Fruit fly (Drosophila melanogaster) S2 (cell line): ENCODE measurements around the gene CG14949.

Experiments used
- CG8478 ChIP-seq: fragments of >200 bp; optimal IDR thresholded peaks from 2 replicates; lab custom pipeline; 2018
- CTCF ChIP-seq, 2 experiments: fragments of >200 bp; optimal IDR thresholded peaks; 2 replicates each; lab custom pipeline; 2018

CG14949 gene

DNA sequence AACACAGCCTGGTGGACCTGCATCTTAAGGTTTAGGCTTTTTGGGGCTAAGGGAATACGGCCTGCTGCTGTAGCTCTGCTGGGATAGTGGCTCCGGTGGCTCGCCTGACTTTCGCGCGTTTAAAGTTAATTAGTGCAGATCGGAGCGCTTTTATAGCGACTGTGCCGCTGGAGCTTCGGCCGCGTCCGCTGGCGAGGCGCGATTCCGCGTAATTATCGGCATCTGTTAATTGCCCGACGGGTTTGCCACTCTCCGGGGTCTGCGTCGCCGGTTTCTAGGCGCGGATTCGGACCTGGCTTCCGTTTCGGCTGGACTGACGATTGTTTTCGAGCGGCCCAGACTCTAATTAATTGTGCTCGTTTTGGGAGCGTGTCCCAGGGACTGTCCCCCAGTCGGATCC lies at the start of gene CG14949:
CG14949 (minus strand) TSS at position 101 of the 400 bp plus-strand sequence.
- no peak for TF ChIP-seq CG8478
- TF ChIP-seq CTCF (optimal IDR thresholded peaks at IDR 0.05; lab: Kevin White, UChicago), result no peak

DNA sequence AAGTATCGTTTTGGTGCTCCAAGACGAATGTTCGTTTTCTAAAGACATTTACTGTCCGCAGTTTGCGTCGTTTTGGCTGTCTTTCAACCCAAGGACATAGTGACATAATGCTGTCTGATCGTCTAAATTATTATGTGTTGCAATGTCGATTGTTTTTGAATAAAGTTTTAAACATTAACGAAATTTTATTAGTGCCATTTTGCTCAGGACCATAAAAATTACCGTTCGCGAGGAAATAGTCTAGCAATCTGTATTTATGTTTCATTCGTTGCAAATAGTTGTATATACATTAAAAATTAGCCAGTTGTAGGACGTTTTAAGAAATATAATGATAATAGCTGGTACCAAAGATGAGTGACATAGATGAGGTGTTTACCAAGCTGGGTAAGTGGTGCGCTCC lies 18.1 kb upstream of the CG14949 start, which contains the start of gene CG33234:
CG33234 (plus strand) TSS at position 301 of the 400 bp plus-strand sequence.
- TF ChIP-seq CG8478 (no peak), CTCF (optimal IDR thresholded peaks at IDR 0.05; lab: Kevin White, UChicago) (no peak)

DNA sequence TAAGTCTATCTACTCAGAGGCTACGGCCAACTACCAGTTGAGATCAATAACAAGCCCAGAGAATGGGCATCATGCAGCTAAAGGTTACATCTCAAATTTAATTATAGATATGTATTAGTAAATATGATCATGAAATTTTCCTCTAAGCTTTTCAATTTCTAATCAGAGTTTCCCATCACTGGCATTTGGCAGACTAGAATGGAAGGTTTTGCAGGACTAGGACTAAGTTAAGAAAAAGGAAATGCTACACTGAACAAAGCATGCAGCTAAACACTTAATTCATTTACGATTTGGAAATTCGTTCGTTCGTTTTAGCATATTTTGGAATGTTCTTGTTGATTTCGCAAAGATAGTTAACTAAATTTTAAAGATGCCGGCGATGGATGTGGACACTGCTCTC lies 16.1 kb upstream of the CG14949 start, which contains the start of gene CG33233:
CG33233 (plus strand) TSS at position 301 of the 400 bp plus-strand sequence.
- no peak for TF ChIP-seq CTCF (optimal IDR thresholded peaks at IDR 0.05; lab: Kevin White, UChicago)
- no peak for TF ChIP-seq CG8478

DNA sequence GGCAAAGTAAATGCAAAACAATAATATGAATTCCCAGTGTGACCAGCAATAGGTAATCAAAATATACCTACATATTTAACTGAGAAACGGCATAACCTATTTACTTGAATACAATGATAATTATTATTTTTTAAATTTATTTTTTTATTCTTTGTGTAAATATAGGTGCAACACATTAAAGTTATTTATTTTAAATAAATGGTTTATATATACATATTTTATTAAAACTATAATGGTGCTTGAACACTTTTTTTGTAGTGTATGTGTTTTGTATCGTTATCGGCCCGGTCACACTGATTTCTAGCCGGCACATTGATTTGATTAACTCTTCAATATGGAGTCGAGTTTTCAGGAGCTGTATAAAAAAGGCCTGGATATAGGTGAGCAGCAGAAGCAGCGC lies 8.6 kb upstream of the CG14949 start, which contains the start of the genes ProRS-m, CG42304 and Snup:
ProRS-m (minus strand) TSS at position 51 of the 400 bp plus-strand sequence.
CG42304 (plus strand) TSS at position 289 of the 400 bp plus-strand sequence.
Snup (plus strand) TSS at position 289 of the 400 bp plus-strand sequence.
- TF ChIP-seq CTCF (optimal IDR thresholded peaks at IDR 0.05; lab: Kevin White, UChicago) (no peak), CG8478 (no peak)

DNA sequence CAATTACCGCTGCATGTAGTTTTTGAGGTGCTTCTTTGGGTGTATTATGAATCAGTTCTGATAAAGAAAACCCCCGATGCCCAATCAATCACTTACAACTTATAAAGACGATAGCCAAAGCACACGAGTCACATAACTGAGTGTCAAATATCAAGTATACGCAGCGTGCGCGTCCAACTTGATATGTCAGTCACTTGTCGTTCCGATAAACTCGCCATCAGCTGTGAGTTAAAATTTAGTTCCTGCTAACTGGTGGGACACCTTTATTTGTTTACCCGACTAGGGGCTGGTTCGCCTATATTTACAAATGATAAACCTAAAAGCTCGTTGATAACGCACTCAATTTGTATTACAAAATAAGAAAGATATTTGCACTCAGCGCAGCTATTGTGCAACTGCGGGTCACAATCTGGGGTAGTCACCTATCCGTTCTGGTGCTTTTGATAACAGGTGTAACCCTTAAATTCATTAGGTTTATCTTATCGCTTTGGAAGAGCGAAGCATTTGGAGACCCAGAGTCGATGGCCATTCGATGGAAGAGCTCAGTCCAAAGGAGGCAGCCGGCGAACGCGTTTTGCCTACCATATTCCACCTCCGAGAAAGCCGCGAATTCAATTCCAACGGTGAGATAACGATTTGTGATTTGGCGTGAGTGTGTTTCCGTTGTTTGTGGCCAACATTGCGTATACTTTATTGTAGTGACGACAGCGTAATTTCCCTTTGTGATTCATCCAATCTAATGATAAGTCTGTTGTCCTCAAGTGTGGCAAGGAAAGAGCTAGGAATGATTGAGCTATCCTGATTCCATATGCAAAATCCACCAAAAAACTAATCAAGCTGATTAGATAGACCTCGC lies 4.5 kb upstream of the CG14949 start, which contains the start of gene CG1246:
CG1246 (plus strand) TSS at position 526 of the 856 bp plus-strand sequence.
- no peak for TF ChIP-seq CG8478
- TF ChIP-seq CTCF (optimal IDR thresholded peaks at IDR 0.05; lab: Kevin White, UChicago), result no peak

DNA sequence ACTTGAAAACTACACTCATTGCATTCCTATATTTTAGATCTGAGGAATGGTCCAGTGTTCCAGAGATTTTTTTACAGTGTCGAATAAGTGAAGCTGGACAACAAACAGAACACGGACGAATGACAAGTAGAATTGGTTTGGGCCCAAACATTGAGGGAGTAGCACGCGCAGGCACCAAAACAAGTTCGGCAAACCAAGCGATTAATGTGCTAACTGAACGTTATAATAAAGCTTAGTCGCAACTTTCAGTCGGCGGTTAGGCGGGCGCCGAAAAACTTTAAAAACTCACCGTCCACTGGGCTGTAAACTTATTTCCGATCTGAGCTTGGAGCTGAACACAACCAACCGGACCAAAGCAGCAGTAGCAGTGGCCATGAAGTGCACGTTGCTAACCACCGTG lies 1.8 kb upstream of the CG14949 start, which contains the start of gene CG1143:
CG1143 (plus strand) TSS at position 301 of the 400 bp plus-strand sequence.
- TF ChIP-seq CG8478 (no peak), CTCF (optimal IDR thresholded peaks at IDR 0.05; lab: Kevin White, UChicago) (no peak)

DNA sequence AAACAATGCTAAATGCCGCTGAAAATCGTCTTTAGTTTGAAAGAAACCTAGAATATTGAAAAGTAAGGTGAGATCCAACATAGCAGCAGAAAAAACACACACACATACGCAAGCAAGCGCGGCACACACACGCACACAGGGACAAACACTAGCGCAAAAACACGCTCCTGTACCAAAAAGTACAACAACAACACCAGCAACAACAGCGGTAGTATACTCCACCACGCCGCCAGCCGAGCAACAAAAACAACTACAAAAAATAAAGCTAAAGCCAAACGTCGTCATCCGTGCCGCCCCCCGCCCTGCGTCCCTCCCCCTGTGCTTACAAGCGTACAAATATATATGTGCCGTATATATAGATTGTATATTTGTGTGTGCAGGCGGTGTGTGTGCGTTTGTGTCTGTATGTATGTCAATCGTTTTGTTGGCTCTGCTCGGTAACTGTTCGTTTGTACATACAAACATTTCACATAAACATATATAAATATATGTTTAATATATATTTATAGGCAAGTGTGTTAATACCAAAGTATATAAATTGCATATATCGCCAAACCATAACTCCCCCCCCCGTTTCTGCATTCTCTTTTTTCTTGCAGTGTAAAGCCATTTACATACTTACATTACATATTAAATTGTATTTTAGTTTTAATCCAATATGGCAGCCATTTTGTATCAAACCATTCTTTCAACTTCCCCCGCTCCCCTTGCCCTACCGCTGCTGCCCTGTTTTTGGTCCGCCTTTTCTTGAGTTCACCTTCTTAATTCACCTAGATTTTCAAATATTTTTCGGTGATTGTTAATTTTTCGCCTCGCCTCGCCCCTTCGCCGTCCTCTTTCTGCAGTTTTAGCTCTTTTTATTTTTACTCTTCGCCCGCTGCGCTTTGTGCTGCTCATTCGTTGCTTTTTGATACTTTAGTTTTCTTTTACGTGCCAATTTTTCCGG lies 6.9 kb downstream of the CG14949 start:
- TF ChIP-seq CTCF (optimal IDR thresholded peaks at IDR 0.05; lab: Kevin White, UChicago) (no peak), CG8478 (no peak)

DNA sequence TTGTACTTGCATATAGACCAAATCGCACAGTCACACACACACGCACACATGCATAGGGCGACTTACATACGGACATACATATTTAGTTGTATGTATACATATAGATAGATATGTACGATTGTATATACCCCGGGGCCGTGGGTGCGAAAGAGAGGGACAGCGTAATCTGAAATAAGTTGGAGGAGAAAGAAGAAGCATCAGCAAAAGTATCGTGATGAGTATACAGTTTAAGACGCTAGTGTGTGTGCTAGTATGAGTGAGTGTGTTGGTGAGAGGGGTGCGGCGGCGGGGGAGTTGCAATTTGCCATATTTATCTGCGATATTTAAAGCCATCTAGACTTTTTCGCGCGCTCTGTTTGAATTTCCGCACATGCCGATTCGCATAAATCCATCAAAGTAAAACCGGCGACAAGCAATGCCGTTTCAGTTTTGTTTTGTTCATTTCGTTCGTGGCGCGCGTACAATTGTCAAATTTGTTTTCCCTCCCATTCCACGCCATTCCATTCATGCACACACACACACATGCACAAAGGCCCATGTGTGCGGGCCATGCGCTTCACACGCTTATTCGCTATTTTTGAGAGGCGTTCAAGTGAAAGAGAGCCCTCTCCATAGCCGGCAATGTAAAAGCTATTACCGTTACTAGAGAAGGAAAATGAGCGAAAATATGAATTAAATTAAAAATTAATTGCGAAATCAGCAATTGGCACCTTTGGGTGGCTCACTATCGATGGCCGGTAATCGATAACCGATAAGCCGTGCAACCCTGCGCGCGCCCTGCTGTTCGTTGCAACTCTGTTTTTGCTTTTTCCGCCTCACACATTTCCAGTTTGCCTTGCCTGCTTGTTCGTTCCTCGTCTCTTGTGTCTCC lies 8.1 kb downstream of the CG14949 start:
- no peak for TF ChIP-seq CTCF (optimal IDR thresholded peaks at IDR 0.05; lab: Kevin White, UChicago)
- no peak for TF ChIP-seq CG8478

DNA sequence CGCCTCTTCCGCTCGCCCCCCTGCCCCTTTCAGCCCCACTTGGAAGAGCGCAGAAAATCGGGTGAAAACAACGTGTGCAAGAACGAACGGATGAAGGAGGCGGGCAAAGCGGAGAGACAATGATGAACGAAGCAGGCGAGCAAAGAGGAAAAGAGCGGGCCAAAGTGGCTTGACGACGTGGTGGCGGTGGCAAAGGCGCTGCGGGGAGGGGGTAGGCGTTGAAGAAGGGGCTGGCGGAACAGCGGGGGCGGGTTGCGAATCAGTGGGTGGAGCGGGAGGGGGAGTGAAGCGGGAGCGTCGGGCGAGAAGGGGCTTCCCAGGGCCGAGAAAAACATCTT lies 10.5 kb downstream of the CG14949 start:
- TF ChIP-seq CTCF (optimal IDR thresholded peaks at IDR 0.05; lab: Kevin White, UChicago), result no peak
- TF ChIP-seq CG8478, result no peak

DNA sequence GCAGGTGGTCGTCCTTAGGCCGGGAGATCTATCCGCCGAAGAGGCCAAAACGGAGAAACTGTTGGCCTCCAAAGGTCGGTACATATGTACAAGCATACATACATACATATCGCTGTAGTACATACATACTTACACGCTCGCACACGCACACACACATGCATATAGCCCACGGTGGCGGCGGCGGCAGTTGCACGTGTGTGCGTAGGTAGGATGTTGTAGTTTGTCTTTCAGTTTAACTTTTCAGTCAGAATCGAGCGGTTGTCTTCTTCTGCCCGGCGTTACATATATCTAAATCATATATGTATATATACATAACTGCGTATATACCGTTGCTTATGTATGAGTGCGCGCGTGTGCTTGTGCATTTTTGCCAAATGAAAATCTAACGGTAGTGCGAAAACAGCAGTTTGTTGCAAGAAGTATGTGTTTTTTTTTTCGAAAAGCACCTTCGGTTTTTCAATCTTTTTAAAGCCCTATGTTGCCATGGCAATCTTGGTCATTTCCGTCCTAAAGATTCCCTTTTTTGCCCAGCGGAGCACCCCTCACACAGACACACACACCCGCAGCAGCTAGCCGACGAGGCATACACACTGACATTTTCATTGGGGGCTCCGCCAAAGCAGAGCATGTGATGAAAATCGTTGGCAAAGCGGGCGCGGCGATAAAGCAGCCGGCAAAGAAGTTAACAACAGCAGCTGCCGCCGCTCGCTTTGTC lies 11.0 kb downstream of the CG14949 start:
- TF ChIP-seq CTCF (optimal IDR thresholded peaks at IDR 0.05; lab: Kevin White, UChicago), result no peak

DNA sequence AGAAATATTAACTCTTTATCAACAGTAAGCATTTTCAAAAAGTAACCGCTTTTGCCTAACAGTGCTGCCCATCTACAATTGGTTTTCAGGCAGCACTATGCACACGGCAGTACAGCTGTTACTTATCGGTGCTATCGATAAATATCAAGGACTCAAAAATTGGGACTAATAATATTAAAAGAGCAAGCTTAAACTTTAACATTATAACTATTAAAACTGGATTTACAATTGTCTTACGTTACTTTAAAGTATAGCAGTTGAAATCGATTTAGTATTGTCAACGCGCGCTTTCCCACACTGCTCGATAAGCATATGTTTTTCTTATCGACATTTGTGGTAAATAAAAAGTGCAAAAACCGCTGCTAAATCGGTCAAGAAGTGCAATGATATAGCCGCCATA lies 11.8 kb downstream of the CG14949 start, which contains the start of the genes CG42245 and MEP-1:
CG42245 (plus strand) TSS at position 310 of the 400 bp plus-strand sequence.
MEP-1 (plus strand) TSS at position 310 of the 400 bp plus-strand sequence.
- TF ChIP-seq CG8478 (no peak), CTCF (optimal IDR thresholded peaks at IDR 0.05; lab: Kevin White, UChicago) (no peak)

DNA sequence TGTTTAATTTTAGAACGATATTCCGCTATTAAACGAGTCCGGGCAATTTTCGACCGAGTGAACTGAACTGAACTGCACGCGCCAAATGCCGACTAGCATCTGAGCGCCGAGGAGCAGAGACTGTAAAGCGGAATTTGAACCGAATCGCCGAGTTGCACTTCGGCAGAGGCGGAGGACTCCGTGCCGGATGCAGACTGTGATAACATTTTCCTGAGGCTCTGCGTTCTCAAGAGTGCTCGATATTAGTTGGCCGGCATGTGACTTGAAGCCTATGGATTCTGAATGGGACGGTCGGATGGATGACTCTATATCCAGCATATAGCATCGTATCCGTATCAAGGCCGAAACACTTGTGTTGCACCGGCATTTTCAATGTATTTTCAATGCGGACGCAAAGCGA lies 13.3 kb downstream of the CG14949 start, which contains the start of gene Pxn:
Pxn (minus strand) TSS at position 101 of the 400 bp plus-strand sequence.
- no peak for TF ChIP-seq CTCF (optimal IDR thresholded peaks at IDR 0.05; lab: Kevin White, UChicago)
- no peak for TF ChIP-seq CG8478

DNA sequence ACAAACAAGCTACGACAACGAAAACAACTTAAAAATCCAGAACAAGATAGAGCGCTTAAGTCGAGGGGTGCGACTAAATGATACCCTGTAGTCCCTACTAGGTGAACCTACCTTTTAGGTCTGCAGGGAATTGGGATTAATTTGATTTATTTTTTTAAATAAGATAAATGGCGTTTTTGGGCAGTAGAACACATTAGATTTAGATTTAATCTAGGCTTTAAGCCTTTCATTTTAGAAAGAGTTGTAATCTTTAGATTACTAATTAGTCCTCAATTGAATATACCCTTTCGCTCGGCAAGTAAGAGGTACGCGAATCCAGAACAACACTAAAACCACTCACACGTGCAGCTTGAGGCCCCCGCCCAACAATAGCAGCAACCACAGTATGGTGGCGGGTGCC lies 29.0 kb downstream of the CG14949 start:
- no peak for TF ChIP-seq CTCF (optimal IDR thresholded peaks at IDR 0.05; lab: Kevin White, UChicago)
- TF ChIP-seq CG8478, result no peak
